Worm (Caenorhabditis elegans): ENCODE results near the gene set-23.

ce11 chrIV:1626342-1626855, 24.9 kb downstream of the set-23 start, which contains the start of gene nhr-146:
- no peak for TF ChIP-seq ahr-1 (tag; optimal IDR thresholded peaks at IDR 0.05)
- no peak for TF ChIP-seq pha-4 (tag; optimal IDR thresholded peaks at IDR 0.05)
- TF ChIP-seq ceh-34 (tag; optimal IDR thresholded peaks at IDR 0.05): no peak
- no peak for TF ChIP-seq lim-6 (tag; optimal IDR thresholded peaks at IDR 0.05)

Measured in whole organism, late embryonic.